Worm (Caenorhabditis elegans) whole organism, young adult: ENCODE data around the gene pph-4.2.

Source experiments
- Y95B8A.8 ChIP-seq: fragments of 200-800 bp; sonication (Bioruptor generic); IDR thresholded peaks from 2 replicates; pipeline ENCODE4 v1.3.6; 2022; ENCODE audit warnings: missing genetic modification reagents, missing genetic modification characterization, missing compliant biosample characterization
- dpl-1 ChIP-seq: fragments of 150-350 bp; optimal IDR thresholded peaks from 2 replicates; lab custom pipeline; 2014; ENCODE audit warnings: missing biosample characterization, missing genetic modification reagents, missing genetic modification characterization

DNA sequence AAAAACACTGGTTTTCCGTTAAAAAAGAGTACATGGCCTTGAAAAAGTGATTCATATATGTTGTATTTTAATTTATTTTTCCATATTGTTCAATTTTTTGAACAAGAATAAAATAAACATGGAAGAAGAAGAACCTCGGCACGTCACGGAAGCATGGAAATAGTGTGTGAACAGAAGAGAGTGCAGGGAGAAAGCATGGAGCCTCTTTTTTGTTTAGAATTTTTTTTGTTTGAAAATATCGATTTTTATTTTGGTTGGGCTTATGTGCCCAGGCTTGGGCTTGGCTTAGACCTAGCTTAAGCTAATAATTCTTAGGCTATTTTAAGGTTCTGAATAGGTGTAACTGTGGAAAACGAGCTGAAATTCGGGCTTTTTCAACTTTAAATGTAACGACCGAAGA is 44.7 kb upstream of the pph-4.2 start, which contains the start of gene tat-1:
- TF ChIP-seq Y95B8A.8, result no peak
- no peak for TF ChIP-seq dpl-1
